Worm (Caenorhabditis elegans): ENCODE measurements around the gene F47B10.5.

- TF ChIP-seq W03F9.2 (tag; optimal IDR thresholded peaks at IDR 0.05), result no peak
- TF ChIP-seq him-1 (tag; optimal IDR thresholded peaks at IDR 0.05), result no peak
Observed at ce11 chrX:10859622-10860021, 30.7 kb downstream of the F47B10.5 start.

All from whole organism, L4/young adult.